Worm (Caenorhabditis elegans) whole organism, L1 larva: ENCODE results near the gene C30F2.4.

Source experiments
- Y116A8C.19 ChIP-seq: sonication (generic microtip); optimal IDR thresholded peaks from 2 replicates; lab custom pipeline; 2016; ENCODE audit warnings: missing compliant biosample characterization, missing genetic modification characterization, borderline replicate concordance
- ceh-8 ChIP-seq: fragments of 200-800 bp; sonication (Bioruptor generic); optimal IDR thresholded peaks from 2 replicates; lab custom pipeline; 2018; ENCODE audit warnings: mild to moderate bottlenecking, missing genetic modification characterization, moderate library complexity, missing compliant biosample characterization
- ceh-90 ChIP-seq: sonication (generic microtip); optimal IDR thresholded peaks from 2 replicates; lab custom pipeline; 2016; ENCODE audit warnings: missing genetic modification characterization, missing compliant biosample characterization
- ces-1 ChIP-seq: fragments of 150-350 bp; optimal IDR thresholded peaks from 2 replicates; lab custom pipeline; 2014; ENCODE audit warnings: missing biosample characterization, missing genetic modification reagents, missing genetic modification characterization
- dsc-1 ChIP-seq: sonication (generic microtip); optimal IDR thresholded peaks from 2 replicates; lab custom pipeline; 2016; ENCODE audit warnings: mild to moderate bottlenecking, missing genetic modification characterization, missing compliant biosample characterization
- egl-13 ChIP-seq: sonication (generic microtip); optimal IDR thresholded peaks from 2 replicates; lab custom pipeline; 2016; ENCODE audit warnings: missing genotype, missing genetic modification reagents, missing genetic modification characterization, missing compliant biosample characterization
- egl-27 ChIP-seq, 2 experiments: fragments of 150-350 bp in 1 of 2; sonication (generic microtip); optimal IDR thresholded peaks; 3 replicates each; lab custom pipeline; 2017 to 2018; ENCODE audit warnings: missing biosample characterization in 2 of 2, missing genetic modification characterization in 2 of 2, missing genetic modification reagents in 2 of 2
- elt-2 ChIP-seq: sonication (generic microtip); optimal IDR thresholded peaks from 2 replicates; lab custom pipeline; 2016; ENCODE audit warnings: missing genetic modification characterization, mild to moderate bottlenecking, inconsistent platforms, missing compliant biosample characterization, missing genetic modification reagents
- fkh-10 ChIP-seq: sonication (generic microtip); optimal IDR thresholded peaks from 2 replicates; lab custom pipeline; 2017; ENCODE audit warnings: missing biosample characterization, missing genetic modification reagents, missing genetic modification characterization
- fkh-4 ChIP-seq: sonication (generic microtip); optimal IDR thresholded peaks from 2 replicates; lab custom pipeline; 2016; ENCODE audit warnings: missing compliant biosample characterization, missing genetic modification characterization, borderline replicate concordance
- fos-1 ChIP-seq: fragments of 150-350 bp; optimal IDR thresholded peaks from 2 replicates; lab custom pipeline; 2014; ENCODE audit warnings: missing biosample characterization, missing genetic modification characterization
- hlh-17 ChIP-seq: fragments of 200-800 bp; sonication (Bioruptor generic); optimal IDR thresholded peaks from 2 replicates; lab custom pipeline; 2018; ENCODE audit warnings: missing genetic modification characterization, mild to moderate bottlenecking, missing compliant biosample characterization, moderate library complexity, borderline replicate concordance
- lin-14 ChIP-seq: fragments of 200-800 bp; sonication (Bioruptor generic); optimal IDR thresholded peaks from 2 replicates; lab custom pipeline; 2018; ENCODE audit warnings: mild to moderate bottlenecking, missing genetic modification characterization, moderate library complexity, missing compliant biosample characterization
- lin-15B ChIP-seq: fragments of 150-350 bp; sonication (generic microtip); optimal IDR thresholded peaks from 3 replicates; lab custom pipeline; 2014; ENCODE audit warnings: missing biosample characterization, missing genetic modification characterization
- lir-3 ChIP-seq: sonication (generic microtip); optimal IDR thresholded peaks from 2 replicates; lab custom pipeline; 2016; ENCODE audit warnings: mild to moderate bottlenecking, missing genetic modification characterization, moderate library complexity, missing compliant biosample characterization; ENCODE audit not compliant: poor library complexity
- lsy-2 ChIP-seq, 2 experiments: fragments of 150-350 bp; optimal IDR thresholded peaks; 2 replicates each; lab custom pipeline; 2014; ENCODE audit warnings: missing biosample characterization in 2 of 2, missing genetic modification characterization in 2 of 2
- mab-9 ChIP-seq: fragments of 200-800 bp; sonication (Bioruptor generic); IDR thresholded peaks from 2 replicates; pipeline ENCODE4 v1.3.6; 2022; ENCODE audit warnings: missing genetic modification reagents, missing genetic modification characterization, missing compliant biosample characterization
- mdl-1 ChIP-seq, 2 experiments: fragments of 150-350 bp; optimal IDR thresholded peaks; 2 replicates each; lab custom pipeline; 2014 to 2017; ENCODE audit warnings: missing biosample characterization in 2 of 2, missing genetic modification characterization in 2 of 2, inconsistent platforms in 1 of 2
- nhr-20 ChIP-seq: sonication (generic microtip); optimal IDR thresholded peaks from 2 replicates; lab custom pipeline; 2016; ENCODE audit warnings: mild to moderate bottlenecking, missing genetic modification characterization, missing compliant biosample characterization
- nhr-237 ChIP-seq: fragments of 150-350 bp; optimal IDR thresholded peaks from 2 replicates; lab custom pipeline; 2014; ENCODE audit warnings: missing biosample characterization, missing genetic modification characterization
- nhr-47 ChIP-seq: sonication (generic microtip); optimal IDR thresholded peaks from 2 replicates; lab custom pipeline; 2016; ENCODE audit warnings: mild to moderate bottlenecking, missing genetic modification characterization, moderate library complexity, missing compliant biosample characterization
- nhr-71 ChIP-seq: sonication (generic microtip); optimal IDR thresholded peaks from 2 replicates; lab custom pipeline; 2016; ENCODE audit warnings: mild to moderate bottlenecking, missing genetic modification characterization, moderate library complexity, missing compliant biosample characterization
- nhr-76 ChIP-seq: sonication (generic microtip); optimal IDR thresholded peaks from 2 replicates; lab custom pipeline; 2017; ENCODE audit warnings: missing biosample characterization, missing genetic modification characterization
- nhr-77 ChIP-seq: fragments of 150-350 bp; optimal IDR thresholded peaks from 2 replicates; lab custom pipeline; 2014; ENCODE audit warnings: missing biosample characterization, missing genetic modification characterization
- pax-3 ChIP-seq: fragments of 200-800 bp; sonication (Bioruptor generic); optimal IDR thresholded peaks from 2 replicates; lab custom pipeline; 2018; ENCODE audit warnings: mild to moderate bottlenecking, missing genetic modification characterization, moderate library complexity, missing compliant biosample characterization
- rnt-1 ChIP-seq: sonication (generic microtip); optimal IDR thresholded peaks from 2 replicates; lab custom pipeline; 2016; ENCODE audit warnings: mild to moderate bottlenecking, missing genetic modification characterization, moderate library complexity, missing compliant biosample characterization
- skn-1 ChIP-seq: fragments of 150-350 bp; optimal IDR thresholded peaks from 2 replicates; lab custom pipeline; 2014; ENCODE audit warnings: missing biosample characterization, missing genetic modification characterization
- snpc-4 ChIP-seq: fragments of 150-350 bp; optimal IDR thresholded peaks from 2 replicates; lab custom pipeline; 2014; ENCODE audit warnings: missing biosample characterization, missing genetic modification characterization
- tbx-2 ChIP-seq: sonication (generic microtip); optimal IDR thresholded peaks from 2 replicates; lab custom pipeline; 2016; ENCODE audit warnings: missing genetic modification characterization, missing compliant biosample characterization
- tlp-1 ChIP-seq: fragments of 150-350 bp; optimal IDR thresholded peaks from 2 replicates; lab custom pipeline; 2014; ENCODE audit warnings: missing biosample characterization, missing genetic modification characterization
- unc-30 ChIP-seq: sonication (generic microtip); optimal IDR thresholded peaks from 2 replicates; lab custom pipeline; 2017; ENCODE audit warnings: missing biosample characterization, missing genetic modification characterization
- unc-62 ChIP-seq: fragments of 150-350 bp; optimal IDR thresholded peaks from 2 replicates; lab custom pipeline; 2014; ENCODE audit warnings: missing biosample characterization, missing genetic modification reagents, missing genetic modification characterization
- unc-86 ChIP-seq: sonication (generic microtip); optimal IDR thresholded peaks from 2 replicates; lab custom pipeline; 2016; ENCODE audit warnings: missing genetic modification characterization, missing compliant biosample characterization
- unc-98 ChIP-seq: fragments of 200-800 bp; sonication (Bioruptor generic); IDR thresholded peaks from 2 replicates; pipeline ENCODE4 v1.3.6; 2022; ENCODE audit warnings: missing genetic modification characterization, missing compliant biosample characterization
- xbp-1 ChIP-seq: sonication (generic microtip); optimal IDR thresholded peaks from 2 replicates; lab custom pipeline; 2016; ENCODE audit warnings: missing genetic modification characterization, missing compliant biosample characterization
- zag-1 ChIP-seq: fragments of 150-350 bp; optimal IDR thresholded peaks from 2 replicates; lab custom pipeline; 2014; ENCODE audit warnings: missing biosample characterization, missing genetic modification characterization
- ztf-11 ChIP-seq, 2 experiments: sonication (generic microtip); optimal IDR thresholded peaks; 2 replicates each; lab custom pipeline; 2016 to 2017; ENCODE audit warnings: missing genetic modification characterization in 2 of 2, missing biosample characterization in 1 of 2, missing compliant biosample characterization in 1 of 2
- ztf-4 ChIP-seq: fragments of 150-350 bp; optimal IDR thresholded peaks from 2 replicates; lab custom pipeline; 2014; ENCODE audit warnings: missing biosample characterization, missing genetic modification characterization

C30F2.4 gene

ce11 chrX:16117176-16117575 is 40.8 kb upstream of the C30F2.4 start:
- TF ChIP-seq ztf-4 (tag; lab: Kevin White, UChicago), result no peak
- TF ChIP-seq fkh-4, result peak; percentile 78
- no peak for TF ChIP-seq nhr-47
- no peak for TF ChIP-seq tlp-1 (tag; lab: Kevin White, UChicago)
- no peak for TF ChIP-seq unc-62
- TF ChIP-seq ztf-11 (tag; optimal IDR thresholded peaks at IDR 0.05; lab: Kevin White, UChicago), result no peak
- TF ChIP-seq dsc-1, result peak; percentile 96
- TF ChIP-seq unc-98, result no peak
- TF ChIP-seq egl-27 (tag; optimal IDR thresholded peaks at IDR 0.05; lab: Kevin White, UChicago), result no peak
- TF ChIP-seq lsy-2 (tag; optimal IDR thresholded peaks at IDR 0.05; lab: Kevin White, UChicago), result no peak
- no peak for TF ChIP-seq ceh-90 (tag; lab: Kevin White, UChicago)
- peak; percentile 11 for TF ChIP-seq nhr-71 (tag; lab: Kevin White, UChicago)
- no peak for TF ChIP-seq lin-15B (tag; lab: Kevin White, UChicago)
- TF ChIP-seq xbp-1 (tag; lab: Kevin White, UChicago), result no peak

- TF ChIP-seq unc-30 (no peak), nhr-71 (tag; lab: Kevin White, UChicago) (peak; percentile 23), elt-2 (tag; lab: Kevin White, UChicago) (no peak), fkh-10 (peak; percentile 41), lin-14 (GFP tag; lab: Kevin White, UChicago) (peak; percentile 73), nhr-20 (no peak), mdl-1 (tag; optimal IDR thresholded peaks at IDR 0.05; lab: Kevin White, UChicago) (no peak), ces-1 (peak; percentile 31), tbx-2 (peak; percentile 59), lsy-2 (tag; optimal IDR thresholded peaks at IDR 0.05; lab: Kevin White, UChicago) (peak in 1 of 2 experiments; percentile 13), zag-1 (tag; lab: Kevin White, UChicago) (no peak)
- TF ChIP-seq, all 84 proteins: peak for 6
These were observed 39.9 kb upstream of the C30F2.4 start for ce11 chrX:16116279-16116678.

ce11 chrX:16113996-16114395 is 37.6 kb upstream of the C30F2.4 start:
- no peak for TF ChIP-seq lin-15B (tag; lab: Kevin White, UChicago)
- TF ChIP-seq ceh-90 (tag; lab: Kevin White, UChicago), result no peak
- TF ChIP-seq lsy-2 (tag; optimal IDR thresholded peaks at IDR 0.05; lab: Kevin White, UChicago), result peak in 1 of 2 experiments; percentile 6
- TF ChIP-seq nhr-71 (tag; lab: Kevin White, UChicago), result peak; percentile 20
- peak; percentile 54 for TF ChIP-seq lin-14 (GFP tag; lab: Kevin White, UChicago)
- TF ChIP-seq egl-13 (tag; lab: Kevin White, UChicago), result peak; percentile 45
- peak; percentile 29 for TF ChIP-seq fkh-4
- TF ChIP-seq rnt-1 (tag; lab: Kevin White, UChicago), result no peak
- TF ChIP-seq, all 84 proteins: peak for 5

ce11 chrX:16112923-16113322 is 36.6 kb upstream of the C30F2.4 start:
- TF ChIP-seq lin-14 (GFP tag; lab: Kevin White, UChicago) (no peak), snpc-4 (tag; lab: Kevin White, UChicago) (peak; percentile 82)

- TF ChIP-seq fos-1 (tag; lab: Kevin White, UChicago), result no peak
- no peak for TF ChIP-seq nhr-237 (tag; lab: Kevin White, UChicago)
- no peak for TF ChIP-seq snpc-4 (tag; lab: Kevin White, UChicago)
- TF ChIP-seq unc-62, result no peak
- TF ChIP-seq ceh-8 (GFP tag; lab: Kevin White, UChicago), result no peak
- TF ChIP-seq Y116A8C.19 (tag; lab: Kevin White, UChicago), result no peak
- no peak for TF ChIP-seq egl-27 (tag; optimal IDR thresholded peaks at IDR 0.05; lab: Kevin White, UChicago)
- no peak for TF ChIP-seq nhr-76
- TF ChIP-seq hlh-17, result no peak
- no peak for TF ChIP-seq nhr-71 (tag; lab: Kevin White, UChicago)
- no peak for TF ChIP-seq pax-3
- TF ChIP-seq nhr-77 (tag; lab: Kevin White, UChicago), result no peak
- no peak for TF ChIP-seq unc-86
- no peak for TF ChIP-seq nhr-20
- no peak for TF ChIP-seq mab-9 (GFP tag; lab: Robert Waterston, UW)
- no peak for TF ChIP-seq rnt-1 (tag; lab: Kevin White, UChicago)
- TF ChIP-seq skn-1 (tag; lab: Kevin White, UChicago), result no peak
- TF ChIP-seq lir-3, result no peak
These were observed 29.5 kb upstream of the C30F2.4 start for ce11 chrX:16105863-16106262.
